Worm (Caenorhabditis elegans) whole organism, L2 larva: ENCODE measurements around the gene T14B4.20.
A peak's percentile ranks its signal among the peaks of the same experiment; 100 is the strongest.

Source experiments
- R02D3.7 ChIP-seq: fragments of 150-350 bp; optimal IDR thresholded peaks from 2 replicates; lab custom pipeline; 2014; ENCODE audit warnings: missing biosample characterization, missing genetic modification characterization
- ZK546.5 ChIP-seq: sonication (generic microtip); optimal IDR thresholded peaks from 2 replicates; lab custom pipeline; 2017; ENCODE audit warnings: missing biosample characterization, missing genetic modification characterization
- alr-1 ChIP-seq: fragments of 150-350 bp; optimal IDR thresholded peaks from 2 replicates; lab custom pipeline; 2014; ENCODE audit warnings: missing biosample characterization, missing genetic modification characterization
- aly-2 ChIP-seq: fragments of 150-350 bp; optimal IDR thresholded peaks from 2 replicates; lab custom pipeline; 2014; ENCODE audit warnings: missing biosample characterization, missing genetic modification characterization
- ama-1 ChIP-seq: fragments of 150-350 bp; optimal IDR thresholded peaks from 2 replicates; lab custom pipeline; 2018; ENCODE audit warnings: inconsistent platforms
- blmp-1 ChIP-seq: sonication (generic microtip); optimal IDR thresholded peaks from 2 replicates; lab custom pipeline; 2017; ENCODE audit warnings: missing genetic modification characterization, mild to moderate bottlenecking, missing compliant biosample characterization, antibody characterized with exemption, moderate library complexity; ENCODE audit not compliant: insufficient read depth
- ceh-16 ChIP-seq: fragments of 150-350 bp; optimal IDR thresholded peaks from 2 replicates; lab custom pipeline; 2014; ENCODE audit warnings: missing biosample characterization, missing genetic modification characterization
- crh-2 ChIP-seq: sonication (generic microtip); optimal IDR thresholded peaks from 2 replicates; lab custom pipeline; 2017; ENCODE audit warnings: missing biosample characterization, missing genetic modification characterization
- dmd-4 ChIP-seq: sonication (generic microtip); optimal IDR thresholded peaks from 2 replicates; lab custom pipeline; 2017; ENCODE audit warnings: missing biosample characterization, missing genetic modification characterization
- egl-27 ChIP-seq: sonication (generic microtip); optimal IDR thresholded peaks from 3 replicates; lab custom pipeline; 2017; ENCODE audit warnings: missing biosample characterization, missing genetic modification reagents, missing genetic modification characterization
- elt-1 ChIP-seq: fragments of 150-350 bp; optimal IDR thresholded peaks from 2 replicates; lab custom pipeline; 2014; ENCODE audit warnings: missing biosample characterization, missing genetic modification characterization
- elt-3 ChIP-seq: sonication (generic microtip); optimal IDR thresholded peaks from 2 replicates; lab custom pipeline; 2017; ENCODE audit warnings: missing biosample characterization, missing genetic modification characterization
- fos-1 ChIP-seq: fragments of 150-350 bp; optimal IDR thresholded peaks from 2 replicates; lab custom pipeline; 2014; ENCODE audit warnings: missing biosample characterization, missing genetic modification characterization
- lin-13 ChIP-seq: fragments of 150-350 bp; optimal IDR thresholded peaks from 2 replicates; lab custom pipeline; 2014; ENCODE audit warnings: missing biosample characterization, missing genetic modification reagents, missing genetic modification characterization
- mab-5 ChIP-seq: fragments of 150-350 bp; optimal IDR thresholded peaks from 2 replicates; lab custom pipeline; 2014; ENCODE audit warnings: missing biosample characterization, missing genetic modification characterization
- nhr-10 ChIP-seq: sonication (generic microtip); optimal IDR thresholded peaks from 2 replicates; lab custom pipeline; 2017; ENCODE audit warnings: missing biosample characterization, missing genetic modification characterization
- nhr-11 ChIP-seq: fragments of 150-350 bp; optimal IDR thresholded peaks from 2 replicates; lab custom pipeline; 2014; ENCODE audit warnings: missing biosample characterization, missing genetic modification characterization
- nhr-129 ChIP-seq: fragments of 150-350 bp; optimal IDR thresholded peaks from 2 replicates; lab custom pipeline; 2014; ENCODE audit warnings: missing biosample characterization, missing genetic modification characterization
- nhr-21 ChIP-seq: fragments of 150-350 bp; optimal IDR thresholded peaks from 2 replicates; lab custom pipeline; 2014; ENCODE audit warnings: missing biosample characterization, missing genetic modification characterization
- nhr-23 ChIP-seq: fragments of 150-350 bp; optimal IDR thresholded peaks from 2 replicates; lab custom pipeline; 2014; ENCODE audit warnings: missing biosample characterization, missing genetic modification reagents, missing genetic modification characterization
- nhr-237 ChIP-seq: fragments of 150-350 bp; optimal IDR thresholded peaks from 2 replicates; lab custom pipeline; 2014; ENCODE audit warnings: missing biosample characterization, missing genetic modification characterization
- nhr-25 ChIP-seq: fragments of 150-350 bp; sonication (generic microtip); optimal IDR thresholded peaks from 3 replicates; lab custom pipeline; 2014; ENCODE audit warnings: missing biosample characterization, missing genetic modification characterization
- nhr-77 ChIP-seq: fragments of 150-350 bp; optimal IDR thresholded peaks from 2 replicates; lab custom pipeline; 2014; ENCODE audit warnings: missing biosample characterization, missing genetic modification characterization
- peb-1 ChIP-seq: fragments of 150-350 bp; optimal IDR thresholded peaks from 2 replicates; lab custom pipeline; 2014; ENCODE audit warnings: missing biosample characterization, missing genetic modification characterization
- sem-4 ChIP-seq: fragments of 150-350 bp; optimal IDR thresholded peaks from 2 replicates; lab custom pipeline; 2014; ENCODE audit warnings: missing biosample characterization, missing genetic modification reagents, missing genetic modification characterization
- skn-1 ChIP-seq: sonication (generic microtip); optimal IDR thresholded peaks from 2 replicates; lab custom pipeline; 2017; ENCODE audit warnings: missing biosample characterization, missing genetic modification characterization
- sma-3 ChIP-seq: sonication (generic microtip); optimal IDR thresholded peaks from 2 replicates; lab custom pipeline; 2016; ENCODE audit warnings: missing genetic modification reagents, missing genetic modification characterization, missing compliant biosample characterization
- sma-9 ChIP-seq, 2 experiments: fragments of 150-350 bp in 1 of 2; sonication (generic microtip) in 1 of 2; optimal IDR thresholded peaks; 2 replicates each; lab custom pipeline; 2014 to 2016; ENCODE audit warnings: missing genetic modification characterization in 2 of 2, mild to moderate bottlenecking in 1 of 2, missing biosample characterization in 1 of 2, missing compliant biosample characterization in 1 of 2, missing genetic modification reagents in 1 of 2, moderate library complexity in 1 of 2
- snpc-4 ChIP-seq: fragments of 150-350 bp; optimal IDR thresholded peaks from 2 replicates; lab custom pipeline; 2014; ENCODE audit warnings: missing biosample characterization, missing genetic modification characterization
- unc-55 ChIP-seq: fragments of 150-350 bp; sonication (generic microtip); optimal IDR thresholded peaks from 3 replicates; lab custom pipeline; 2014; ENCODE audit warnings: missing biosample characterization, missing genetic modification reagents, missing genetic modification characterization
- unc-62 ChIP-seq: fragments of 150-350 bp; optimal IDR thresholded peaks from 2 replicates; lab custom pipeline; 2014; ENCODE audit warnings: missing biosample characterization, missing genetic modification reagents, missing genetic modification characterization
- zag-1 ChIP-seq: fragments of 150-350 bp; optimal IDR thresholded peaks from 2 replicates; lab custom pipeline; 2014; ENCODE audit warnings: missing biosample characterization, missing genetic modification characterization
- ztf-1 ChIP-seq: fragments of 200-800 bp; sonication (Bioruptor generic); conservative IDR thresholded peaks from 2 replicates; pipeline ENCODE4 v1.3.6; 2022; ENCODE audit warnings: missing genetic modification characterization, missing compliant biosample characterization
- ztf-11 ChIP-seq: sonication (generic microtip); optimal IDR thresholded peaks from 2 replicates; lab custom pipeline; 2017; ENCODE audit warnings: missing biosample characterization, missing genetic modification characterization
- ztf-4 ChIP-seq: fragments of 150-350 bp; optimal IDR thresholded peaks from 2 replicates; lab custom pipeline; 2014; ENCODE audit warnings: missing biosample characterization, missing genetic modification characterization

Gene T14B4.20

ce11 chrII:6742614-6743013 lies 25.9 kb downstream of the T14B4.20 start, which contains the start of gene F41G3.6:
F41G3.6 (plus strand) TSS chrII:6742914.
- TF ChIP-seq nhr-11 (tag; lab: Kevin White, UChicago), result no peak
- TF ChIP-seq zag-1 (tag; lab: Kevin White, UChicago), result no peak
- no peak for TF ChIP-seq mab-5
- TF ChIP-seq sem-4, result no peak
- TF ChIP-seq ztf-1, result no peak
- TF ChIP-seq egl-27, result no peak
- TF ChIP-seq blmp-1 (tag; lab: Kevin White, UChicago), result no peak
- TF ChIP-seq unc-62 (GFP tag; lab: Kevin White, UChicago), result no peak
- TF ChIP-seq ama-1 (lab: Kevin White, UChicago), result no peak
- no peak for TF ChIP-seq alr-1
- no peak for TF ChIP-seq elt-3 (tag; lab: Kevin White, UChicago)
- no peak for TF ChIP-seq nhr-10 (tag; lab: Kevin White, UChicago)
- TF ChIP-seq snpc-4, result no peak
- no peak for TF ChIP-seq R02D3.7 (tag; lab: Kevin White, UChicago)
- TF ChIP-seq aly-2, result no peak
- TF ChIP-seq sma-3 (GFP tag; lab: Kevin White, UChicago), result no peak
- TF ChIP-seq peb-1 (tag; lab: Kevin White, UChicago), result no peak
- no peak for TF ChIP-seq elt-1 (tag; lab: Kevin White, UChicago)

ce11 chrII:6744648-6745047 lies 27.9 kb downstream of the T14B4.20 start, which contains the start of gene ins-15:
ins-15 (minus strand) TSS chrII:6744748.
- TF ChIP-seq aly-2 (no peak), ztf-4 (tag; lab: Kevin White, UChicago) (no peak), nhr-23 (tag; lab: Kevin White, UChicago) (no peak), elt-1 (tag; lab: Kevin White, UChicago) (no peak), alr-1 (no peak), unc-62 (GFP tag; lab: Kevin White, UChicago) (no peak), crh-2 (no peak), ama-1 (lab: Kevin White, UChicago) (no peak), fos-1 (tag; lab: Kevin White, UChicago) (no peak), nhr-237 (tag; lab: Kevin White, UChicago) (no peak), nhr-77 (tag; lab: Kevin White, UChicago) (no peak), nhr-25 (tag; lab: Kevin White, UChicago) (no peak), snpc-4 (no peak), ztf-11 (tag; lab: Kevin White, UChicago) (no peak), nhr-129 (tag; lab: Kevin White, UChicago) (no peak), lin-13 (GFP tag; lab: Kevin White, UChicago) (no peak), skn-1 (tag; lab: Kevin White, UChicago) (no peak), unc-55 (no peak), ZK546.5 (tag; lab: Kevin White, UChicago) (no peak)

ce11 chrII:6745783-6746182 lies 29.1 kb downstream of the T14B4.20 start, which contains the start of gene ins-14:
ins-14 (minus strand) TSS chrII:6745814.
- no peak for TF ChIP-seq lin-13 (GFP tag; lab: Kevin White, UChicago)
- TF ChIP-seq sma-9 (GFP tag; optimal IDR thresholded peaks at IDR 0.05; lab: Kevin White, UChicago), result peak; percentile 33
- no peak for TF ChIP-seq sma-9 (tag; optimal IDR thresholded peaks at IDR 0.05; lab: Kevin White, UChicago)

- TF ChIP-seq nhr-21 (tag; lab: Kevin White, UChicago) (no peak), ceh-16 (tag; lab: Kevin White, UChicago) (no peak), dmd-4 (no peak), nhr-23 (tag; lab: Kevin White, UChicago) (no peak), aly-2 (no peak), R02D3.7 (tag; lab: Kevin White, UChicago) (no peak), nhr-10 (tag; lab: Kevin White, UChicago) (no peak), lin-13 (GFP tag; lab: Kevin White, UChicago) (no peak), peb-1 (tag; lab: Kevin White, UChicago) (no peak), nhr-237 (tag; lab: Kevin White, UChicago) (no peak), unc-62 (GFP tag; lab: Kevin White, UChicago) (no peak), blmp-1 (tag; lab: Kevin White, UChicago) (no peak), egl-27 (no peak)
These were observed 29.7 kb downstream of the T14B4.20 start, which contains the start of gene F41G3.5 for ce11 chrII:6746404-6746803. F41G3.5 (plus strand) TSS chrII:6746704.
